Fruit fly (Drosophila melanogaster) whole organism, embryonic: Measurements from ENCODE around the gene Ldh.

ENCODE experiments used
- ATbp ChIP-seq: fragments of 200-800 bp; sonication (Bioruptor generic); optimal IDR thresholded peaks from 2 replicates; lab custom pipeline; 2017; ENCODE audit warnings: missing biosample characterization, mild to moderate bottlenecking, missing genetic modification characterization, missing genetic modification reagents
- Blimp-1 ChIP-seq: fragments of 200-800 bp; sonication (Bioruptor generic); optimal IDR thresholded peaks from 3 replicates; lab custom pipeline; 2018; ENCODE audit warnings: missing biosample characterization, missing genetic modification characterization, mild to moderate bottlenecking, moderate library complexity, missing genetic modification reagents
- CG10209 ChIP-seq: fragments of 200-800 bp; sonication (Bioruptor generic); optimal IDR thresholded peaks from 3 replicates; lab custom pipeline; 2017; ENCODE audit warnings: missing biosample characterization, mild to moderate bottlenecking, missing genetic modification characterization, missing genetic modification reagents
- CG10654 ChIP-seq: fragments of 200-800 bp; sonication (Bioruptor generic); optimal IDR thresholded peaks from 2 replicates; lab custom pipeline; 2016; ENCODE audit warnings: missing biosample characterization, missing genetic modification characterization
- CG13894 ChIP-seq: fragments of 200-800 bp; sonication (Bioruptor generic); optimal IDR thresholded peaks from 3 replicates; lab custom pipeline; 2018; ENCODE audit warnings: missing biosample characterization, mild to moderate bottlenecking, missing genetic modification characterization, moderate library complexity
- CG15479 ChIP-seq: fragments of 200-800 bp; sonication (Bioruptor generic); optimal IDR thresholded peaks from 3 replicates; lab custom pipeline; 2019; ENCODE audit warnings: missing biosample characterization, mild to moderate bottlenecking, missing genetic modification characterization, moderate library complexity
- CG16813 ChIP-seq: fragments of 200-800 bp; sonication (Bioruptor generic); IDR thresholded peaks from 3 replicates; pipeline ENCODE4 v1.3.6; 2022; ENCODE audit warnings: missing biosample characterization, missing genetic modification characterization; ENCODE audit not compliant: partially characterized antibody
- CG2678 ChIP-seq: fragments of 200-800 bp; sonication (Bioruptor generic); optimal IDR thresholded peaks from 3 replicates; lab custom pipeline; 2019; ENCODE audit warnings: missing biosample characterization, mild to moderate bottlenecking, missing genetic modification characterization, moderate library complexity
- CG2712 ChIP-seq: fragments of 200-800 bp; optimal IDR thresholded peaks from 3 replicates; lab custom pipeline; 2019; ENCODE audit warnings: missing biosample characterization, mild to moderate bottlenecking, missing genetic modification characterization, moderate library complexity
- CG3163 ChIP-seq: fragments of 200-800 bp; sonication (Bioruptor generic); optimal IDR thresholded peaks from 3 replicates; lab custom pipeline; 2016; ENCODE audit warnings: missing biosample characterization, missing genetic modification characterization
- CG4360 ChIP-seq: fragments of 200-800 bp; sonication (Bioruptor generic); IDR thresholded peaks from 2 replicates; pipeline ENCODE4 v1.3.6; 2022; ENCODE audit warnings: missing biosample characterization, missing genetic modification characterization
- CG4707 ChIP-seq: fragments of 200-800 bp; sonication (Bioruptor generic); optimal IDR thresholded peaks from 2 replicates; lab custom pipeline; 2018; ENCODE audit warnings: missing biosample characterization, mild to moderate bottlenecking, missing genetic modification characterization, moderate library complexity
- CG6654 ChIP-seq: fragments of 200-800 bp; sonication (Bioruptor generic); optimal IDR thresholded peaks from 2 replicates; lab custom pipeline; 2017; ENCODE audit warnings: missing biosample characterization, mild to moderate bottlenecking, missing genetic modification characterization
- CG7928 ChIP-seq: fragments of 200-800 bp; sonication (Bioruptor generic); optimal IDR thresholded peaks from 2 replicates; lab custom pipeline; 2017; ENCODE audit warnings: missing biosample characterization, mild to moderate bottlenecking, missing genetic modification characterization
- CG9797 ChIP-seq: fragments of 200-800 bp; sonication (Bioruptor generic); optimal IDR thresholded peaks from 3 replicates; lab custom pipeline; 2018; ENCODE audit warnings: missing biosample characterization, mild to moderate bottlenecking, missing genetic modification characterization
- CG9817 ChIP-seq: fragments of 200-800 bp; sonication (Bioruptor generic); optimal IDR thresholded peaks from 2 replicates; lab custom pipeline; 2018; ENCODE audit warnings: missing biosample characterization, mild to moderate bottlenecking, missing genetic modification characterization, moderate library complexity
- Deaf1 ChIP-seq: fragments of 200-800 bp; optimal IDR thresholded peaks from 3 replicates; lab custom pipeline; 2019; ENCODE audit warnings: missing biosample characterization, mild to moderate bottlenecking, missing genetic modification characterization, moderate library complexity
- Doc2 ChIP-seq: fragments of 200-800 bp; sonication (Bioruptor generic); IDR thresholded peaks from 2 replicates; pipeline ENCODE4 v1.3.6; 2022; ENCODE audit warnings: missing biosample characterization, missing genetic modification characterization
- Lhr ChIP-seq: fragments of 200-800 bp; sonication (Bioruptor generic); optimal IDR thresholded peaks from 3 replicates; lab custom pipeline; 2017; ENCODE audit warnings: mild to moderate bottlenecking, missing biosample characterization, missing genetic modification reagents, missing genetic modification characterization
- Lpt ChIP-seq: fragments of >200 bp; optimal IDR thresholded peaks from 2 replicates; lab custom pipeline; 2018; ENCODE audit warnings: missing biosample characterization, missing genetic modification characterization
- MTF-1 ChIP-seq: fragments of 200-800 bp; sonication (Bioruptor generic); optimal IDR thresholded peaks from 2 replicates; lab custom pipeline; 2018; ENCODE audit warnings: missing biosample characterization, mild to moderate bottlenecking, missing genetic modification characterization, borderline replicate concordance
- Max ChIP-seq: fragments of 200-800 bp; sonication (Bioruptor generic); optimal IDR thresholded peaks from 2 replicates; lab custom pipeline; 2016; ENCODE audit warnings: missing biosample characterization, mild to moderate bottlenecking, missing genetic modification characterization
- Med ChIP-seq: fragments of 200-800 bp; sonication (Bioruptor generic); peaks from one replicate; lab custom pipeline; 2016; ENCODE audit warnings: missing biosample characterization, missing genetic modification characterization, mild to moderate bottlenecking, inconsistent platforms, moderate library complexity
- Mes4 ChIP-seq: fragments of 200-800 bp; sonication (Bioruptor generic); optimal IDR thresholded peaks from 2 replicates; lab custom pipeline; 2016; ENCODE audit warnings: missing biosample characterization, missing genetic modification characterization
- Ravus ChIP-seq: fragments of 200-800 bp; sonication (Bioruptor generic); IDR thresholded peaks from 2 replicates; pipeline ENCODE4 v1.3.6; 2022; ENCODE audit warnings: missing biosample characterization, missing genetic modification characterization
- Rfx ChIP-seq: fragments of 200-800 bp; sonication (Bioruptor generic); IDR thresholded peaks from 2 replicates; pipeline ENCODE4 v1.3.6; 2022; ENCODE audit warnings: missing biosample characterization, missing genetic modification characterization
- Scr ChIP-seq: fragments of 200-800 bp; sonication (Bioruptor generic); IDR thresholded peaks from 2 replicates; pipeline ENCODE4 v1.3.6; 2022; ENCODE audit warnings: missing biosample characterization, missing genetic modification characterization; ENCODE audit not compliant: partially characterized antibody
- Side ChIP-seq: fragments of 200-800 bp; sonication (Bioruptor generic); optimal IDR thresholded peaks from 2 replicates; lab custom pipeline; 2016; ENCODE audit warnings: missing biosample characterization, missing genetic modification characterization
- Spps ChIP-seq: fragments of 200-800 bp; sonication (Bioruptor generic); optimal IDR thresholded peaks from 2 replicates; lab custom pipeline; 2018; ENCODE audit warnings: missing biosample characterization, mild to moderate bottlenecking, missing genetic modification characterization
- Usf ChIP-seq: fragments of 200-800 bp; sonication (Bioruptor generic); optimal IDR thresholded peaks from 2 replicates; lab custom pipeline; 2017; ENCODE audit warnings: missing genotype, missing biosample characterization, missing genetic modification characterization
- Vsx1 ChIP-seq: fragments of 200-800 bp; sonication (Bioruptor generic); optimal IDR thresholded peaks from 2 replicates; lab custom pipeline; 2017; ENCODE audit warnings: missing biosample characterization, mild to moderate bottlenecking, missing genetic modification characterization, missing genetic modification reagents
- ab ChIP-seq: fragments of 200-800 bp; sonication (Bioruptor generic); optimal IDR thresholded peaks from 2 replicates; lab custom pipeline; 2016; ENCODE audit warnings: missing biosample characterization, missing genetic modification characterization
- ash1 ChIP-seq: fragments of 200-800 bp; sonication (Bioruptor generic); optimal IDR thresholded peaks from 2 replicates; lab custom pipeline; 2018; ENCODE audit warnings: missing biosample characterization, mild to moderate bottlenecking, missing genetic modification characterization
- croc ChIP-seq: fragments of 200-800 bp; sonication (Bioruptor generic); conservative IDR thresholded peaks from 3 replicates; pipeline ENCODE4 v1.3.6; 2022; ENCODE audit warnings: missing biosample characterization, missing genetic modification characterization
- crp ChIP-seq, 2 experiments: fragments of 200-800 bp; sonication (Bioruptor generic); optimal IDR thresholded peaks; 2 replicates in 1 of 2; 3 replicates in 1 of 2; lab custom pipeline; 2017; ENCODE audit warnings: missing biosample characterization in 2 of 2, missing genetic modification characterization in 2 of 2, mild to moderate bottlenecking in 1 of 2, moderate library complexity in 1 of 2
- dimm ChIP-seq: fragments of 200-800 bp; sonication (Bioruptor generic); IDR thresholded peaks from 2 replicates; pipeline ENCODE4 v1.3.6; 2022; ENCODE audit warnings: missing biosample characterization, missing genetic modification characterization
- eyg ChIP-seq: fragments of 200-800 bp; sonication (Bioruptor generic); optimal IDR thresholded peaks from 3 replicates; lab custom pipeline; 2016; ENCODE audit warnings: missing biosample characterization, missing genetic modification characterization
- fd96Cb ChIP-seq: fragments of 200-800 bp; sonication (Bioruptor generic); optimal IDR thresholded peaks from 2 replicates; lab custom pipeline; 2018; ENCODE audit warnings: missing biosample characterization, mild to moderate bottlenecking, missing genetic modification characterization, moderate library complexity
- gce ChIP-seq: fragments of 200-800 bp; sonication (Bioruptor generic); IDR thresholded peaks from 3 replicates; pipeline ENCODE4 v1.3.6; 2022; ENCODE audit warnings: missing biosample characterization, missing genetic modification characterization
- kni ChIP-seq: fragments of 200-800 bp; sonication (Bioruptor generic); optimal IDR thresholded peaks from 3 replicates; lab custom pipeline; 2017; ENCODE audit warnings: mild to moderate bottlenecking, missing biosample characterization, missing genetic modification reagents, missing genetic modification characterization
- lola ChIP-seq, 3 experiments: fragments of >200 bp in 2 of 3; fragments of 200-800 bp in 1 of 3; sonication (Bioruptor generic) in 1 of 3; optimal IDR thresholded peaks; 2 replicates each; lab custom pipeline; 2017 to 2019; ENCODE audit warnings: missing biosample characterization in 3 of 3, missing genetic modification characterization in 3 of 3, mild to moderate bottlenecking in 1 of 3, moderate library complexity in 1 of 3
- pros ChIP-seq: fragments of 200-800 bp; sonication (Bioruptor generic); optimal IDR thresholded peaks from 3 replicates; lab custom pipeline; 2019; ENCODE audit warnings: missing biosample characterization, mild to moderate bottlenecking, missing genetic modification characterization, moderate library complexity
- pzg ChIP-seq: fragments of 200-800 bp; sonication (Bioruptor generic); optimal IDR thresholded peaks from 3 replicates; lab custom pipeline; 2018; ENCODE audit warnings: missing biosample characterization, mild to moderate bottlenecking, missing genetic modification characterization, moderate library complexity
- ranshi ChIP-seq: fragments of 200-800 bp; sonication (Bioruptor generic); IDR thresholded peaks from 2 replicates; pipeline ENCODE4 v1.3.6; 2022; ENCODE audit warnings: missing biosample characterization, missing genetic modification characterization
- rib ChIP-seq: fragments of 200-800 bp; sonication (Bioruptor generic); IDR thresholded peaks from 2 replicates; pipeline ENCODE4 v1.3.6; 2022; ENCODE audit warnings: missing biosample characterization, missing genetic modification characterization
- run ChIP-seq: fragments of 200-800 bp; sonication (Bioruptor generic); optimal IDR thresholded peaks from 3 replicates; lab custom pipeline; 2018; ENCODE audit warnings: missing biosample characterization, mild to moderate bottlenecking, missing genetic modification characterization
- schlank ChIP-seq: fragments of 200-800 bp; sonication (Bioruptor generic); optimal IDR thresholded peaks from 2 replicates; lab custom pipeline; 2018; ENCODE audit warnings: missing biosample characterization, mild to moderate bottlenecking, missing genetic modification characterization
- shn ChIP-seq: fragments of 200-800 bp; sonication (Bioruptor generic); optimal IDR thresholded peaks from 3 replicates; lab custom pipeline; 2016; ENCODE audit warnings: missing biosample characterization, missing genetic modification characterization
- usp ChIP-seq: fragments of >200 bp; optimal IDR thresholded peaks from 2 replicates; lab custom pipeline; 2017; ENCODE audit warnings: missing biosample characterization, missing genetic modification characterization
- zfh1 ChIP-seq: fragments of 200-800 bp; sonication (Bioruptor generic); IDR thresholded peaks from 3 replicates; pipeline ENCODE4 v1.3.6; 2022; ENCODE audit warnings: missing biosample characterization, missing genetic modification characterization

Ldh gene

DNA sequence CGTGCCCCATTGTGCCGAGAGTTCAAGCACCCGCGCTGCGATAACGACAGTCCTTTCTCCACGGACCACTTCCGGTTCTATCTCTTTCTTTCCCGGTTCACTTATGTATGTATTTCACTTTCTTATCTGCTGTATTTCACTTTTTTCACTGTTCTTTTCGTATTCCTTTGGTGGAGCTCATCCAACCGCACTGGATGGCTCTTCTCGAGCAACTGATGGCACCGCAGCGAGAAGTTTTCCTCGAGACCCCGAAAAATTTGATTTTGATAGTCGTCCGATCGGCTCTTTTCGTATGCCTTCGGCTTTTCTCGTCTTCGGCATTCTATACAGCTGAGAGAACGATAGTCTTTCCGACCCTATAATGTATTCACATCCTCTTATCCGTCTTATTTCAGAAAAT lies 44.7 kb downstream of the Ldh start, which contains the start of gene LanA (continued):
- TF ChIP-seq CG2712 (peak; percentile 20), gce (GFP tag; lab: Robert Waterston, UW) (0 out of 3 replicates have a peak, but pooled peaks have one; percentile 46), CG10654 (no peak), Vsx1 (GFP tag; lab: Kevin White, UChicago) (no peak), Blimp-1 (peak; percentile 65), MTF-1 (GFP tag; lab: Kevin White, UChicago) (peak; percentile 59), usp (GFP tag; lab: Kevin White, UChicago) (no peak), ranshi (GFP tag; lab: Robert Waterston, UW) (no peak), Med (GFP tag; lab: Kevin White, UChicago) (peak; percentile 87), pros (peak; percentile 44), CG3163 (GFP tag; lab: Kevin White, UChicago) (peak; percentile 27), eyg (GFP tag; lab: Kevin White, UChicago) (peak; percentile 17), CG16813 (0 out of 3 replicates have a peak, but pooled peaks have one; percentile 11), CG4707 (GFP tag; lab: Kevin White, UChicago) (peak; percentile 7), ab (GFP tag; lab: Kevin White, UChicago) (no peak), rib (GFP tag; lab: Robert Waterston, UW) (0 out of 2 replicates have a peak, but pooled peaks have one; percentile 15), fd96Cb (tag; lab: Kevin White, UChicago) (no peak), Scr (0 out of 2 replicates have a peak, but pooled peaks have one; percentile 20)

DNA sequence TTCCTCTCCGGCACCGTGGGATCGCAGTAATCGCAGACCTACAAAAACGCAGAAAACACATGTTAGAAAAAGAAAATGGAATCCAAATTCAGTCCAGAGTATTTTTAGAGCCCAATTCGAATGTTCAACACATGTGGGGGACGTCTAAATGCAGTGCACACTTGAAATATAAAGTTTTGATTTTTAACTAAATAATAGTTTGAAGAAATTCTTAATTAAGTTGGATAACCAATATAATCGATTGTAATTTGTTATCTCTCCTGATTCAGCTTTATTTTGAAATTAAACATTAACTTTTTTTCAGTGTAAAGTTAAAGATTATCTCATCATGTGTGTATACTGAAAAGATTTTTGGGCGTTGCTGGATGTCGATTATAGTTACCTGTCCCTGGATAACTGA lies 45.3 kb downstream of the Ldh start:
- TF ChIP-seq Lhr (GFP tag; lab: Kevin White, UChicago) (peak; percentile 13), CG10209 (GFP tag; lab: Kevin White, UChicago) (peak; percentile 13), CG9817 (tag; lab: Kevin White, UChicago) (peak; percentile 29), shn (GFP tag; lab: Kevin White, UChicago) (no peak), CG6654 (GFP tag; lab: Kevin White, UChicago) (no peak), ash1 (no peak), Side (GFP tag; lab: Kevin White, UChicago) (peak; percentile 11), CG13894 (tag; lab: Kevin White, UChicago) (no peak), Rfx (GFP tag; lab: Robert Waterston, UW) (no peak), CG4360 (GFP tag; lab: Robert Waterston, UW) (peak; percentile 33), Doc2 (GFP tag; lab: Robert Waterston, UW) (no peak), kni (GFP tag; lab: Kevin White, UChicago) (no peak), Max (no peak), Mes4 (GFP tag; lab: Kevin White, UChicago) (peak; percentile 18), CG2678 (tag; lab: Kevin White, UChicago) (peak; percentile 77), run (tag; lab: Kevin White, UChicago) (peak; percentile 24), crp (GFP tag; optimal IDR thresholded peaks at IDR 0.05; lab: Kevin White, UChicago) (peak in 1 of 2 experiments; percentile 22), Ravus (peak; percentile 12; the same call in 1 of the 2 replicates), Deaf1 (tag; lab: Kevin White, UChicago) (no peak), CG15479 (GFP tag; lab: Kevin White, UChicago) (no peak), pzg (GFP tag; lab: Kevin White, UChicago) (no peak), lola (GFP tag; optimal IDR thresholded peaks at IDR 0.05; lab: Kevin White, UChicago) (peak in 1 of 3 experiments; percentile 90), Spps (peak; percentile 87), dimm (GFP tag; lab: Robert Waterston, UW) (0 out of 2 replicates have a peak, but pooled peaks have one; percentile 32), Usf (GFP tag; lab: Kevin White, UChicago) (no peak), ATbp (GFP tag; lab: Kevin White, UChicago) (peak; percentile 50), Lpt (GFP tag; lab: Kevin White, UChicago) (no peak), schlank (tag; lab: Kevin White, UChicago) (no peak), zfh1 (GFP tag; lab: Robert Waterston, UW) (peak; percentile 69; the same call in 2 of the 3 replicates), croc (GFP tag; lab: Robert Waterston, UW) (peak; percentile 35; the same call in 1 of the 3 replicates), CG7928 (no peak), CG9797 (no peak)
